Fruit fly (Drosophila melanogaster): ENCODE data around the gene Try29F.

DNA sequence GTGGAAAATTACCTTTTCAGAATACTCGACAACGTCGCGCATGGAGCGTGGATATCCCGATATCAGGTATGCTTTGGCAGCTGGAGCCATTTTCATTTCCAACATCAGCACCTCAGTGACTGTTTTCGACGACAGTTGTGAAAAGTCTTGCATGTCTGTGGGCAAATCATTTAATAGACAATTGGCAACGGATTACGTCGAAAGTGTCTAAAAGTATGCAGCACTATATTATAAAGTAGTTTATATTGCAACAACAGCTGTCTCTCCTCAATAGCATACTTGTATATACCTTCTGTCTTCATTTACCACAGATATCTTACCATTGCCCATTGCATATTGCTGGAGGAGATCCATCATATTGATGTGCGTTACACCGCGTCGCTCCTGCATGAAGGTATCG lies 25.4 kb upstream of the Try29F start:
- no peak for TF ChIP-seq CG8478 (optimal IDR thresholded peaks at IDR 0.05)
- no peak for TF ChIP-seq CTCF (optimal IDR thresholded peaks at IDR 0.05)
